Fruit fly (Drosophila melanogaster): ENCODE data around the gene pkaap.

The pkaap gene

dm6 chr2L:16317777-16318610 is 29.9 kb downstream of the pkaap start (continued):
- no peak for TF ChIP-seq dmrt93B (GFP tag; optimal IDR thresholded peaks at IDR 0.05)
- no peak for TF ChIP-seq dl (GFP tag; optimal IDR thresholded peaks at IDR 0.05; ENCODE audit: insufficient read depth in 1 of 2, partially characterized antibody in 2 of 2)
- no peak for TF ChIP-seq usp (GFP tag; optimal IDR thresholded peaks at IDR 0.05)
- TF ChIP-seq Dif (GFP tag; optimal IDR thresholded peaks at IDR 0.05; ENCODE audit: partially characterized antibody): no peak
- TF ChIP-seq psq (GFP tag; optimal IDR thresholded peaks at IDR 0.05): peak; percentile 26

DNA sequence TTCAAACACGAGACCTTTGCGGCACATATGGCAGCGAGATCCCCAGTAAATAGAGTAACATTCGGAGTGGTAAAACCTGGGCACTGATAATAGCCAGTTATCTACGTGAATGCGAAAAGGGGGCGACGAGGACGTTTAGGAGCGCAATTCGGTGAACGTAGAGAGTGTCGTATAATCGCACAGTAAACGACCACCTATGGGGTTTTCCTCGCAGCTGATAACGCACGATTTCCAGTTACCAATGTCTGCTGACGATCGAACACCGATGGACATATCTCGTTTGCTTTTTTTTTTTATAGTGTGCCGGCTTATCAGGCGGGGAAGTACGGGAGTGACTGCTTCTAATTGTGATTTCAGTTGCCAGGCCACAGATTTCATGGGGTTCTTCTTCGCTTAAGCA is 31.7 kb downstream of the pkaap start:
- TF ChIP-seq Rel (GFP tag; optimal IDR thresholded peaks at IDR 0.05) (no peak), Rel (tag; optimal IDR thresholded peaks at IDR 0.05) (peak; percentile 99), dl (GFP tag; optimal IDR thresholded peaks at IDR 0.05; ENCODE audit: insufficient read depth in 1 of 2, partially characterized antibody in 2 of 2) (peak in 1 of 2 experiments; percentile 80), Hr83 (GFP tag; optimal IDR thresholded peaks at IDR 0.05; ENCODE audit: poor library complexity, severe bottlenecking) (peak; percentile 16), h (GFP tag; optimal IDR thresholded peaks at IDR 0.05) (peak; percentile 11), Abd-B (GFP tag; optimal IDR thresholded peaks at IDR 0.05) (no peak), CG32264 (GFP tag; optimal IDR thresholded peaks at IDR 0.05) (no peak), fru (GFP tag; optimal IDR thresholded peaks at IDR 0.05) (peak; percentile 93)

DNA sequence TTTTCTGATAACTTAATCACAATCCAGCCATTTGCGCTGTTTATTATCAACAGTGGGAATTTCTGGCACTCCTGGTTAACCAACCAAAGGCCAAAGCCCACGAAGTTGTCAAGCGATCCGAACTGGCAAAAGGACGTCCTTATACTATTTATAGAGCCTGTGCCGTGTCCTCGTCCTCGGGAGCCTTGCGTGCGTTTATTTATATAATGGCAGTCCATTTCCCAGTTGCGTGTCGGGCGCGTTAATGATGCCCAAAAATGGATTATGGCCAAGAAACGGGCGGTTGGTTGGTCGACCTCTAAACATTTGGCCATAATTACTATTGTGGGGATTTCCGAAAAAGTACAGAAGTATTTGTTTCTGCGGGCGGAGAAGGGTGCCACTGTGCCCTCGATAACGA is 32.3 kb downstream of the pkaap start:
- no peak for TF ChIP-seq Hnf4 (GFP tag; optimal IDR thresholded peaks at IDR 0.05)

dm6 chr2L:16321209-16321608 is 33.1 kb downstream of the pkaap start:
- TF ChIP-seq lola (GFP tag; optimal IDR thresholded peaks at IDR 0.05): no peak
- no peak for TF ChIP-seq foxo (GFP tag; optimal IDR thresholded peaks at IDR 0.05)
- no peak for TF ChIP-seq jim (GFP tag; optimal IDR thresholded peaks at IDR 0.05)
- TF ChIP-seq Myc (optimal IDR thresholded peaks at IDR 0.05): no peak
- no peak for TF ChIP-seq usp (GFP tag; optimal IDR thresholded peaks at IDR 0.05)
- no peak for TF ChIP-seq sage (GFP tag; optimal IDR thresholded peaks at IDR 0.05)
- TF ChIP-seq Rel (GFP tag; optimal IDR thresholded peaks at IDR 0.05): no peak
- TF ChIP-seq Rel (tag; optimal IDR thresholded peaks at IDR 0.05): no peak
- TF ChIP-seq HLH106 (tag; optimal IDR thresholded peaks at IDR 0.05): no peak
- no peak for TF ChIP-seq dsf (GFP tag; optimal IDR thresholded peaks at IDR 0.05; ENCODE audit: borderline replicate concordance)
- no peak for TF ChIP-seq psq (GFP tag; optimal IDR thresholded peaks at IDR 0.05)
- TF ChIP-seq OdsH (GFP tag; optimal IDR thresholded peaks at IDR 0.05): no peak
- no peak for TF ChIP-seq Mio (GFP tag; optimal IDR thresholded peaks at IDR 0.05)
- TF ChIP-seq CrebA (GFP tag; optimal IDR thresholded peaks at IDR 0.05; ENCODE audit: borderline replicate concordance): no peak
- no peak for TF ChIP-seq N (GFP tag; optimal IDR thresholded peaks at IDR 0.05)
- TF ChIP-seq Hr78 (GFP tag; optimal IDR thresholded peaks at IDR 0.05): no peak
- no peak for TF ChIP-seq Abd-B (GFP tag; optimal IDR thresholded peaks at IDR 0.05)
- TF ChIP-seq Hnf4 (GFP tag; optimal IDR thresholded peaks at IDR 0.05): no peak
- TF ChIP-seq Jra (GFP tag; optimal IDR thresholded peaks at IDR 0.05): no peak
- TF ChIP-seq sv (GFP tag; optimal IDR thresholded peaks at IDR 0.05): no peak
- no peak for TF ChIP-seq Dif (GFP tag; optimal IDR thresholded peaks at IDR 0.05; ENCODE audit: partially characterized antibody)

- no peak for TF ChIP-seq woc (GFP tag; optimal IDR thresholded peaks at IDR 0.05)
- no peak for TF ChIP-seq Mio (GFP tag; optimal IDR thresholded peaks at IDR 0.05)
- TF ChIP-seq dsf (GFP tag; optimal IDR thresholded peaks at IDR 0.05; ENCODE audit: borderline replicate concordance): no peak
- no peak for TF ChIP-seq dl (GFP tag; optimal IDR thresholded peaks at IDR 0.05; ENCODE audit: insufficient read depth in 1 of 2, partially characterized antibody in 2 of 2)
- no peak for TF ChIP-seq Sp1 (GFP tag; optimal IDR thresholded peaks at IDR 0.05)
- TF ChIP-seq br (GFP tag; optimal IDR thresholded peaks at IDR 0.05): peak; percentile 17
- no peak for TF ChIP-seq Jra (GFP tag; optimal IDR thresholded peaks at IDR 0.05)
- TF ChIP-seq N (GFP tag; optimal IDR thresholded peaks at IDR 0.05): no peak
- no peak for TF ChIP-seq Rel (GFP tag; optimal IDR thresholded peaks at IDR 0.05)
- TF ChIP-seq Rel (tag; optimal IDR thresholded peaks at IDR 0.05): peak; percentile 10
- peak; percentile 23 for TF ChIP-seq tai (GFP tag; optimal IDR thresholded peaks at IDR 0.05)
- peak; percentile 36 for TF ChIP-seq rgr (GFP tag; optimal IDR thresholded peaks at IDR 0.05)
- TF ChIP-seq h (GFP tag; optimal IDR thresholded peaks at IDR 0.05): no peak
- no peak for TF ChIP-seq brk (GFP tag; optimal IDR thresholded peaks at IDR 0.05)
- TF ChIP-seq psq (GFP tag; optimal IDR thresholded peaks at IDR 0.05): no peak
- no peak for TF ChIP-seq CG32264 (GFP tag; optimal IDR thresholded peaks at IDR 0.05)
- TF ChIP-seq Hr78 (GFP tag; optimal IDR thresholded peaks at IDR 0.05): no peak
These were observed 34.0 kb downstream of the pkaap start for dm6 chr2L:16321872-16322631.
